Worm (Caenorhabditis elegans): ENCODE results near the gene picd-1.

picd-1 gene

ce11 chrV:130186-130585 is 25.6 kb downstream of the picd-1 start:
- TF ChIP-seq zag-1 (tag; optimal IDR thresholded peaks at IDR 0.05): no peak
- TF ChIP-seq lin-39 (tag; optimal IDR thresholded peaks at IDR 0.05): no peak
- TF ChIP-seq nhr-12 (tag; optimal IDR thresholded peaks at IDR 0.05): no peak
- no peak for TF ChIP-seq C34F6.9 (tag; optimal IDR thresholded peaks at IDR 0.05)
- TF ChIP-seq unc-62 (GFP tag; optimal IDR thresholded peaks at IDR 0.05): no peak
- TF ChIP-seq ZK546.5 (tag; optimal IDR thresholded peaks at IDR 0.05): no peak
- no peak for TF ChIP-seq blmp-1 (tag; optimal IDR thresholded peaks at IDR 0.05; ENCODE audit: insufficient read depth)

DNA sequence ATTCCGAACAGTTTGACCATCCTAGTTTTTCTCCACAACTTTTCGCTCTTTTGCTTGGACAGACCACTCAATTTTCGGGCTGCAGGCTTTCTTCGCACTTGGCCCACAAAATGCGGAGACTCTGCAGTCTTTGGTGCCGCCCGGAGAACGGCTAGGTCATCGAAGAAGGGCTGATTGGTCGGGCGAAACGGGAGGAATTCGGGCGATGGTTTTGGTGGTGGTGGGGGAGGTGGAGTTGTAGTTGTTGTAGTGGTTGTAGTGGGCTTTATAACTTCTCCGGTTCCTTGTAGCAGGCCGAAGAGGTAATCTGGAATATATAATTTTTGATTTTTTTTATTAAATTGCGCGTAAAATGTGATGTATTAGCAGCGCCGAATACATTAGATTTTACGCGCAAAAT is 33.0 kb downstream of the picd-1 start:
- TF ChIP-seq unc-39 (tag; optimal IDR thresholded peaks at IDR 0.05) (no peak), nhr-237 (tag; optimal IDR thresholded peaks at IDR 0.05) (no peak), ztf-1 (GFP tag; conservative IDR thresholded peaks at IDR 0.05) (no peak), lin-39 (tag; optimal IDR thresholded peaks at IDR 0.05) (no peak), aly-2 (tag; optimal IDR thresholded peaks at IDR 0.05) (no peak)

DNA sequence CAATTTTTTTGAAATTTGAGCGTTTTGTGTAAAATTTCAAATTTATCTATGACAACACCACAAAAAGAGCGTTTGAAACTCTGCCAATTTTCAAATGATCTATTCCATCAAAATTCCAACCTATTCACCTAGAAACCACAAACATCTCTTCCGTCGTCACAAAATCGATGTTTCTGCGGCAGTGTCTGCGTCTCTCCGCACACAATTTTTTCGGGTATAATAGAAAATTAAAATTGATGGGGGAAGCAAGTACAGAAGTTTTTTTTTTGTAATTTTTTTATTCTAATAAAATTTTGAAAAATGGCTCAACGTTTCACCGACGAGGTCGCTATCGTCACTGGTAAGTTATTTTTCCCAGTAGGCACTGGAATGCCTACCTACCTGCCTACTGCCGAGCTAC is 34.0 kb downstream of the picd-1 start, which contains the start of gene W03F9.9:
Gene W03F9.9 (plus strand): TSS at position 301 of the 400 bp plus-strand sequence.
- TF ChIP-seq ceh-82 (tag; optimal IDR thresholded peaks at IDR 0.05) (no peak), ztf-1 (GFP tag; conservative IDR thresholded peaks at IDR 0.05) (no peak), Y55F3AM.14 (GFP tag; optimal IDR thresholded peaks at IDR 0.05) (no peak), ztf-4 (tag; optimal IDR thresholded peaks at IDR 0.05) (no peak)

ce11 chrV:141257-141656 is 36.6 kb downstream of the picd-1 start, which contains the start of gene W03F9.11:
W03F9.11 (minus strand) TSS chrV:141357.
- TF ChIP-seq unc-39 (tag; optimal IDR thresholded peaks at IDR 0.05): no peak
- no peak for TF ChIP-seq Y55F3AM.14 (GFP tag; optimal IDR thresholded peaks at IDR 0.05)
- TF ChIP-seq nhr-10 (tag; optimal IDR thresholded peaks at IDR 0.05): no peak
- TF ChIP-seq dmd-4 (tag; optimal IDR thresholded peaks at IDR 0.05): no peak
- TF ChIP-seq C34F6.9 (tag; optimal IDR thresholded peaks at IDR 0.05): no peak
- TF ChIP-seq ztf-11 (tag; optimal IDR thresholded peaks at IDR 0.05): no peak
- no peak for TF ChIP-seq mab-5 (tag; optimal IDR thresholded peaks at IDR 0.05)
- no peak for TF ChIP-seq blmp-1 (tag; optimal IDR thresholded peaks at IDR 0.05; ENCODE audit: insufficient read depth)
- no peak for TF ChIP-seq aly-2 (tag; optimal IDR thresholded peaks at IDR 0.05)
- TF ChIP-seq R02D3.7 (tag; optimal IDR thresholded peaks at IDR 0.05): no peak
- TF ChIP-seq peb-1 (tag; optimal IDR thresholded peaks at IDR 0.05): no peak
- no peak for TF ChIP-seq elt-1 (tag; optimal IDR thresholded peaks at IDR 0.05)
- TF ChIP-seq nhr-11 (tag; optimal IDR thresholded peaks at IDR 0.05): no peak
- no peak for TF ChIP-seq nhr-6 (tag; optimal IDR thresholded peaks at IDR 0.05)
- no peak for TF ChIP-seq ceh-82 (tag; optimal IDR thresholded peaks at IDR 0.05)

DNA sequence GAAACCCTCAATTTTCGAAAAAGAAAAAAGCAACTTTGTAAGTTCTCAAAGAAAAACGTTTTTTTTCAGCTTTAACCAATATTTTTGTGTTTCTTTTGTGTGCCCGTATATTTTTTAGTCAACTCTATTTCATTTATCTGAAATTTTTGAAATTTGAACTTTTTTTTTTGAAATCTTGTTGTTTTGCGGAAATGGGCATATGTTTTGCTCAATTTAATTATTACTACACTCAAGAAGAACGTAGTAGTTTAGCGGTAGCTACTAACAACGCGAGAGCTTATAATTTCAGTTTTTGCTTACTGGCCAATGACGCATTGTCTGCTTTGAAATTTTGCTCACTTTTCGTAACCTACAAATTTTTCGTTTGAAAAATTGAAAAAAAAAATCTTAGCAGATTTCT is 40.2 kb downstream of the picd-1 start, which contains the start of gene srh-82:
Gene srh-82 (plus strand): TSS at position 301 of the 400 bp plus-strand sequence.
- TF ChIP-seq blmp-1 (tag; optimal IDR thresholded peaks at IDR 0.05; ENCODE audit: insufficient read depth) (no peak), snpc-4 (tag; optimal IDR thresholded peaks at IDR 0.05) (no peak), fos-1 (tag; optimal IDR thresholded peaks at IDR 0.05) (no peak), ztf-4 (tag; optimal IDR thresholded peaks at IDR 0.05) (no peak), skn-1 (tag; optimal IDR thresholded peaks at IDR 0.05) (no peak), nhr-77 (tag; optimal IDR thresholded peaks at IDR 0.05) (no peak), unc-39 (tag; optimal IDR thresholded peaks at IDR 0.05) (no peak), dmd-4 (tag; optimal IDR thresholded peaks at IDR 0.05) (no peak), aly-2 (tag; optimal IDR thresholded peaks at IDR 0.05) (no peak), nhr-129 (tag; optimal IDR thresholded peaks at IDR 0.05) (no peak), mdl-1 (tag; optimal IDR thresholded peaks at IDR 0.05) (no peak)

DNA sequence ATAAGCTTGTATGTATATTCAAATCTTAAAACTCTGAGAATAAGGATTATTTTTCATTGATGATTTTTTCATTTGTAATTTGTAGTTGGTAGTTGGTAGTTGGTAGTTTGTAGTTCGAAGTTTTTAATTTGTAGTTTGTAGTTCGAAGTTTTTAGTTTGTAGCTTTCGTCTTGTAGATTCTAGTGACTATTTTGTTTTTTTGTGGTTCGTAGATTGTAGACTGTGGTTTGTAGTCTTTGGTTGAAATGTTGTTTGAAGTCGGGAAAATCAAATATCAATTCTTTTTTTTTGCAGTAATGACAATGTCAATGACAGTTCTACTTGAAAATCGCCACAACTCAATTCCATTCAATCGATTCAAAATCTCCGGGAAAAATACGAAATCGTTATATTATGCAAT is 41.1 kb downstream of the picd-1 start:
- TF ChIP-seq gmeb-1 (tag; optimal IDR thresholded peaks at IDR 0.05) (no peak), sem-4 (tag; optimal IDR thresholded peaks at IDR 0.05) (no peak), mbf-1 (tag; optimal IDR thresholded peaks at IDR 0.05) (no peak), unc-62 (GFP tag; optimal IDR thresholded peaks at IDR 0.05) (no peak), crh-2 (tag; optimal IDR thresholded peaks at IDR 0.05) (no peak), mab-5 (tag; optimal IDR thresholded peaks at IDR 0.05) (no peak), ztf-4 (tag; optimal IDR thresholded peaks at IDR 0.05) (no peak)

Data from whole organism, L2 larva.